Worm (Caenorhabditis elegans): Measurements from ENCODE around the gene C39E9.7.

DNA sequence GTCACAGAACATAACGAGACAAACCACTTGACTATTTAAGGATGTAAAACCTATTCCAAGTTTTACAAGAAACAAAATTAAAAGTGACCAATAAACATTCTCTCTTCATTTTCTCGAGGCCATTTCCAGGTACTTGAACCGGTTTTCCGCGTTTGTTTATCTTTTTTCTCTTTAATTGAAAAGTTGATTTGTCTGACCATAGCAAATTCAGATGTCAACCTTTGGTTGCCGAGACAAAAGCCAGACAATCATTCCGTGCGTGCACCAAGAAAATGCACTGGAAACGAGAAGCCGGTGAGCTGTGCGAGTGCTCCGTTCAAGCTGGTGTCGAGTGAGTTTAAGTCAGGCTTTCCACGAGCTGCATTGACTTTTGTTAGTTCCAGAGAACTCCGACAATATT, 5.6 kb upstream of the C39E9.7 start:
- TF ChIP-seq pqm-1 (tag; optimal IDR thresholded peaks at IDR 0.05) (no peak), ceh-31 (tag; optimal IDR thresholded peaks at IDR 0.05) (no peak)

All from whole organism, late embryonic.